Worm (Caenorhabditis elegans): ENCODE results near the gene ephx-1.

ephx-1 gene

DNA sequence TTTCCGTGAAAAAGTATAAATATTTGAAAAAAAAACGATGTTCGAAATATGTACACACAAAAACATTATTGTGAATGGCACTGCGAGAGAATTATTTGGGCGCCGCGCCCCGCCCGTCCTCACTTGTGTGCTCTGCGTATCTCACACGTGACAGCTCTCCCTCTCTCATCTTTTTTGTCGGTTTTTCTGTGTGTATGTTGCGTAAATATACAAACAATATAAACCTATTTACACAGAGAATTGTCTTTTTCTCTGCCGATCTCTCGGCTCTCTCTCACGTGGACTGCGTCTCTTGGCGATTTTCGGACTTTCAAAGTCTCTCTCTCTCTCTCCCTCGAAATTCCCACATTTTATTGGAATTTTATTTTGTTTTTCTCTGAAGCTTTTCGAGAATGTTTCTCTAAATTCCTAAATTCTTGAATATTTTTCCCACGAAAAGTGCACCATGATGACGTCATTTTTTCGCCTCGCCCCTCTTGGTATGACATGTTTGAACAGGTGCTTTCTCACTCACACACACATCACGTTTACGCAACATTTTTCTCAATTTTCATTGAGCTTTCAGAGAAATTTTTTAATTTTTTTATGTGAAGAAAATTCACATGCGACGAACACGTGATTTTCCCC, 45.9 kb upstream of the ephx-1 start:
- TF ChIP-seq tbx-2 (tag; optimal IDR thresholded peaks at IDR 0.05) (peak; percentile 66), hlh-30 (tag; optimal IDR thresholded peaks at IDR 0.05; ENCODE audit: insufficient read depth) (peak; percentile 75), ceh-45 (GFP tag; IDR thresholded peaks at IDR 0.05) (no peak), ceh-48 (tag; optimal IDR thresholded peaks at IDR 0.05) (no peak), pqm-1 (tag; optimal IDR thresholded peaks at IDR 0.05) (no peak), unc-86 (tag; optimal IDR thresholded peaks at IDR 0.05) (no peak), tbx-7 (tag; optimal IDR thresholded peaks at IDR 0.05) (peak; percentile 18), gmeb-2 (tag; optimal IDR thresholded peaks at IDR 0.05) (no peak), mec-3 (tag; optimal IDR thresholded peaks at IDR 0.05; ENCODE audit: borderline replicate concordance) (no peak), rnt-1 (tag; optimal IDR thresholded peaks at IDR 0.05) (peak; percentile 22), elt-2 (tag; optimal IDR thresholded peaks at IDR 0.05) (peak; percentile 30), ceh-31 (tag; optimal IDR thresholded peaks at IDR 0.05) (peak; percentile 14), ama-1 (optimal IDR thresholded peaks at IDR 0.05) (no peak), T23F11.4 (GFP tag; optimal IDR thresholded peaks at IDR 0.05) (peak; percentile 22), C38D4.7 (GFP tag; optimal IDR thresholded peaks at IDR 0.05) (no peak), dmd-4 (tag; optimal IDR thresholded peaks at IDR 0.05; ENCODE audit: borderline replicate concordance) (no peak), nfya-1 (tag; optimal IDR thresholded peaks at IDR 0.05) (peak; percentile 41), odd-2 (tag; optimal IDR thresholded peaks at IDR 0.05) (no peak), madf-2 (tag; optimal IDR thresholded peaks at IDR 0.05) (no peak), ceh-14 (tag; optimal IDR thresholded peaks at IDR 0.05) (no peak), ceh-6 (GFP tag; optimal IDR thresholded peaks at IDR 0.05) (no peak), ref-2 (tag; optimal IDR thresholded peaks at IDR 0.05) (peak; percentile 18), dve-1 (tag; optimal IDR thresholded peaks at IDR 0.05) (peak; percentile 70), sdc-2 (tag; optimal IDR thresholded peaks at IDR 0.05) (no peak), ahr-1 (tag; optimal IDR thresholded peaks at IDR 0.05) (no peak), unc-42 (tag; optimal IDR thresholded peaks at IDR 0.05) (peak; percentile 82), fax-1 (tag; optimal IDR thresholded peaks at IDR 0.05) (no peak), pax-1 (tag; optimal IDR thresholded peaks at IDR 0.05) (no peak), syd-9 (tag; optimal IDR thresholded peaks at IDR 0.05) (no peak), lim-6 (tag; optimal IDR thresholded peaks at IDR 0.05) (no peak), ceh-18 (tag; optimal IDR thresholded peaks at IDR 0.05) (peak; percentile 84), Y22D7AL.16 (tag; optimal IDR thresholded peaks at IDR 0.05) (no peak), ceh-34 (tag; optimal IDR thresholded peaks at IDR 0.05) (peak; percentile 51), ztf-16 (tag; optimal IDR thresholded peaks at IDR 0.05) (no peak)

ce11 chrII:3959432-3960102, 45.1 kb upstream of the ephx-1 start:
- TF ChIP-seq unc-55 (GFP tag; optimal IDR thresholded peaks at IDR 0.05) (peak; percentile 37), ceh-9 (tag; optimal IDR thresholded peaks at IDR 0.05) (no peak), ceh-31 (tag; optimal IDR thresholded peaks at IDR 0.05) (peak; percentile 25), unc-42 (tag; optimal IDR thresholded peaks at IDR 0.05) (peak; percentile 11), nfya-1 (tag; optimal IDR thresholded peaks at IDR 0.05) (peak; percentile 31), ttx-3 (tag; optimal IDR thresholded peaks at IDR 0.05) (peak; percentile 12), Y22D7AL.16 (tag; optimal IDR thresholded peaks at IDR 0.05) (no peak), unc-86 (tag; optimal IDR thresholded peaks at IDR 0.05) (peak; percentile 35)

ce11 chrII:3960276-3960675, 44.4 kb upstream of the ephx-1 start:
- no peak for TF ChIP-seq zip-5 (tag; optimal IDR thresholded peaks at IDR 0.05)
- no peak for TF ChIP-seq elt-4 (tag; optimal IDR thresholded peaks at IDR 0.05)

All from whole organism, late embryonic.